Worm (Caenorhabditis elegans) whole organism, L2 larva: ENCODE data around the gene acdh-12.

Experiments used
- blmp-1 ChIP-seq: sonication (generic microtip); optimal IDR thresholded peaks from 2 replicates; lab custom pipeline; 2017; ENCODE audit warnings: missing genetic modification characterization, mild to moderate bottlenecking, missing compliant biosample characterization, antibody characterized with exemption, moderate library complexity; ENCODE audit not compliant: insufficient read depth
- dmd-4 ChIP-seq: sonication (generic microtip); optimal IDR thresholded peaks from 2 replicates; lab custom pipeline; 2017; ENCODE audit warnings: missing biosample characterization, missing genetic modification characterization
- lin-13 ChIP-seq: fragments of 150-350 bp; optimal IDR thresholded peaks from 2 replicates; lab custom pipeline; 2014; ENCODE audit warnings: missing biosample characterization, missing genetic modification reagents, missing genetic modification characterization
- mdl-1 ChIP-seq, 2 experiments: fragments of 150-350 bp in 1 of 2; sonication (generic microtip) in 1 of 2; optimal IDR thresholded peaks; 2 replicates each; lab custom pipeline; 2017; ENCODE audit warnings: missing biosample characterization in 2 of 2, missing genetic modification characterization in 2 of 2
- nhr-12 ChIP-seq: fragments of 150-350 bp; optimal IDR thresholded peaks from 2 replicates; lab custom pipeline; 2014; ENCODE audit warnings: missing biosample characterization, missing genetic modification characterization
- snpc-4 ChIP-seq: fragments of 150-350 bp; optimal IDR thresholded peaks from 2 replicates; lab custom pipeline; 2014; ENCODE audit warnings: missing biosample characterization, missing genetic modification characterization
- ztf-11 ChIP-seq: sonication (generic microtip); optimal IDR thresholded peaks from 2 replicates; lab custom pipeline; 2017; ENCODE audit warnings: missing biosample characterization, missing genetic modification characterization
- ztf-4 ChIP-seq: fragments of 150-350 bp; optimal IDR thresholded peaks from 2 replicates; lab custom pipeline; 2014; ENCODE audit warnings: missing biosample characterization, missing genetic modification characterization

DNA sequence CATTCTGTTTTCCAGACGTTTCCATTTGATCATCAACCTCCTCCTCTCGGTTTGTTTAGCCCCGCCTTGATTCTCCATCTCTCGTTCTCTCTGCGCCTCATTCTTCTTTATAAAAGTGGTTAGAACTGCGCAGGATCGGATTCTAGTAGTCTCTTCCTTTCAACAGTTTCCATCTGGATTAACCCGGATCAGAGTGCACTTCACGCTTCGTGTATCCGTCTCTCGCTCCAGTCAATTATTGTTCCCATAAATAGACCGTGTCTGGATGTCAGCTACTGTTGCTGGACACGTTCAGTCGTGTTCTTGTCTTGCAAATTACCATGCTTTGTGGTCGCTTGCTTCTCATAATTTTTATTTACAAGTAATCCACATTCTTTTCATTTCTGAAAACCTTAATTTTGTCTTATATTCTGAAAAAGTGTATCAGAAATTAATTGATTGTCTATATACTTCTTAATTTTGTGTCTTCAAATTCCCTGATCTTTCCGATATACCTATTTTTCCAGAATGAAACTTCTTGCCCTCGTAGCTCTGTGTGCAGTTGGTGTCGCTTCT, 33.3 kb upstream of the acdh-12 start, which contains the start of gene F32A5.4:
- TF ChIP-seq ztf-11 (no peak), ztf-4 (no peak), blmp-1 (tag; lab: Kevin White, UChicago) (no peak), nhr-12 (no peak), lin-13 (GFP tag; lab: Kevin White, UChicago) (no peak), snpc-4 (tag; lab: Kevin White, UChicago) (no peak), dmd-4 (no peak), mdl-1 (tag; optimal IDR thresholded peaks at IDR 0.05; lab: Kevin White, UChicago) (no peak)
